Worm (Caenorhabditis elegans) whole organism, L1 larva: Measurements from ENCODE around the gene F35G12.7.
A peak's percentile ranks its signal among the peaks of the same experiment; 100 is the strongest.

ENCODE experiments used
- C34B4.2 ChIP-seq: sonication (generic microtip); optimal IDR thresholded peaks from 2 replicates; lab custom pipeline; 2017; ENCODE audit warnings: mild to moderate bottlenecking, missing genetic modification characterization, missing compliant biosample characterization
- F16B12.6 ChIP-seq: fragments of 150-350 bp; optimal IDR thresholded peaks from 2 replicates; lab custom pipeline; 2014; ENCODE audit warnings: missing biosample characterization, missing genetic modification characterization
- Y116A8C.19 ChIP-seq: sonication (generic microtip); optimal IDR thresholded peaks from 2 replicates; lab custom pipeline; 2016; ENCODE audit warnings: missing compliant biosample characterization, missing genetic modification characterization, borderline replicate concordance
- alr-1 ChIP-seq: fragments of 200-800 bp; sonication (Bioruptor generic); optimal IDR thresholded peaks from 2 replicates; lab custom pipeline; 2018; ENCODE audit warnings: borderline replicate concordance, mild to moderate bottlenecking, missing genetic modification characterization, missing compliant biosample characterization
- aly-2 ChIP-seq: fragments of 150-350 bp; optimal IDR thresholded peaks from 2 replicates; lab custom pipeline; 2014; ENCODE audit warnings: missing biosample characterization, missing genetic modification characterization
- ama-1 ChIP-seq: fragments of 150-350 bp; optimal IDR thresholded peaks from 2 replicates; lab custom pipeline; 2014
- ceh-63 ChIP-seq: fragments of 200-800 bp; sonication (Bioruptor generic); optimal IDR thresholded peaks from 2 replicates; lab custom pipeline; 2018; ENCODE audit warnings: mild to moderate bottlenecking, missing genetic modification characterization, missing compliant biosample characterization
- ceh-8 ChIP-seq: fragments of 200-800 bp; sonication (Bioruptor generic); optimal IDR thresholded peaks from 2 replicates; lab custom pipeline; 2018; ENCODE audit warnings: mild to moderate bottlenecking, missing genetic modification characterization, moderate library complexity, missing compliant biosample characterization
- ceh-88 ChIP-seq: fragments of 200-800 bp; sonication (Bioruptor generic); IDR thresholded peaks from 2 replicates; pipeline ENCODE4 v1.3.6; 2022; ENCODE audit warnings: missing genetic modification characterization, missing compliant biosample characterization
- ceh-90 ChIP-seq: sonication (generic microtip); optimal IDR thresholded peaks from 2 replicates; lab custom pipeline; 2016; ENCODE audit warnings: missing genetic modification characterization, missing compliant biosample characterization
- dpl-1 ChIP-seq, 3 experiments: fragments of 150-350 bp in 2 of 3; sonication (generic microtip) in 1 of 3; optimal IDR thresholded peaks; 2 replicates each; lab custom pipeline; 2014 to 2017; ENCODE audit warnings: missing biosample characterization in 3 of 3, missing genetic modification characterization in 3 of 3, missing genetic modification reagents in 3 of 3
- dsc-1 ChIP-seq: sonication (generic microtip); optimal IDR thresholded peaks from 2 replicates; lab custom pipeline; 2016; ENCODE audit warnings: mild to moderate bottlenecking, missing genetic modification characterization, missing compliant biosample characterization
- efl-1 ChIP-seq, 4 experiments: fragments of 150-350 bp; optimal IDR thresholded peaks in 3 of 4; peaks in 1 of 4; 1 replicate in 1 of 4; 2 replicates in 3 of 4; lab custom pipeline; 2014; ENCODE audit warnings: missing biosample characterization in 2 of 4, missing genetic modification characterization in 2 of 4, missing genetic modification reagents in 2 of 4
- elt-2 ChIP-seq: sonication (generic microtip); optimal IDR thresholded peaks from 2 replicates; lab custom pipeline; 2016; ENCODE audit warnings: missing genetic modification characterization, mild to moderate bottlenecking, inconsistent platforms, missing compliant biosample characterization, missing genetic modification reagents
- elt-3 ChIP-seq, 6 experiments: fragments of 150-350 bp in 1 of 6; sonication (generic microtip); optimal IDR thresholded peaks; 2 replicates each; lab custom pipeline; 2017 to 2018; ENCODE audit warnings: missing biosample characterization in 6 of 6, missing genetic modification characterization in 6 of 6, inconsistent platforms in 1 of 6
- fkh-10 ChIP-seq: sonication (generic microtip); optimal IDR thresholded peaks from 2 replicates; lab custom pipeline; 2017; ENCODE audit warnings: missing biosample characterization, missing genetic modification reagents, missing genetic modification characterization
- hpl-2 ChIP-seq: fragments of 150-350 bp; optimal IDR thresholded peaks from 2 replicates; lab custom pipeline; 2014; ENCODE audit warnings: missing biosample characterization, missing genetic modification reagents, missing genetic modification characterization
- irx-1 ChIP-seq: sonication (generic microtip); optimal IDR thresholded peaks from 2 replicates; lab custom pipeline; 2016; ENCODE audit warnings: missing genetic modification characterization, missing compliant biosample characterization
- isw-1 ChIP-seq: fragments of 200-800 bp; sonication (Bioruptor generic); IDR thresholded peaks from 2 replicates; pipeline ENCODE4 v1.3.6; 2022; ENCODE audit warnings: missing genetic modification characterization, missing compliant biosample characterization
- lin-13 ChIP-seq: fragments of 150-350 bp; optimal IDR thresholded peaks from 2 replicates; lab custom pipeline; 2014; ENCODE audit warnings: missing biosample characterization, missing genetic modification reagents, missing genetic modification characterization
- lin-14 ChIP-seq: fragments of 200-800 bp; sonication (Bioruptor generic); optimal IDR thresholded peaks from 2 replicates; lab custom pipeline; 2018; ENCODE audit warnings: mild to moderate bottlenecking, missing genetic modification characterization, moderate library complexity, missing compliant biosample characterization
- lin-35 ChIP-seq, 2 experiments: fragments of 150-350 bp; optimal IDR thresholded peaks; 2 replicates each; lab custom pipeline; 2014; ENCODE audit warnings: missing biosample characterization in 2 of 2, missing genetic modification characterization in 2 of 2, missing genetic modification reagents in 2 of 2
- lin-39 ChIP-seq: fragments of 150-350 bp; optimal IDR thresholded peaks from 2 replicates; lab custom pipeline; 2014; ENCODE audit warnings: missing biosample characterization, missing genetic modification reagents, missing genetic modification characterization
- mab-9 ChIP-seq: fragments of 200-800 bp; sonication (Bioruptor generic); IDR thresholded peaks from 2 replicates; pipeline ENCODE4 v1.3.6; 2022; ENCODE audit warnings: missing genetic modification reagents, missing genetic modification characterization, missing compliant biosample characterization
- mdl-1 ChIP-seq, 2 experiments: fragments of 150-350 bp; optimal IDR thresholded peaks; 2 replicates each; lab custom pipeline; 2014 to 2017; ENCODE audit warnings: missing biosample characterization in 2 of 2, missing genetic modification characterization in 2 of 2, inconsistent platforms in 1 of 2
- mef-2 ChIP-seq: fragments of 150-350 bp; optimal IDR thresholded peaks from 2 replicates; lab custom pipeline; 2014; ENCODE audit warnings: missing biosample characterization, missing genetic modification characterization
- mep-1 ChIP-seq: fragments of 150-350 bp; optimal IDR thresholded peaks from 2 replicates; lab custom pipeline; 2014; ENCODE audit warnings: missing biosample characterization, missing genetic modification characterization
- nhr-237 ChIP-seq: fragments of 150-350 bp; optimal IDR thresholded peaks from 2 replicates; lab custom pipeline; 2014; ENCODE audit warnings: missing biosample characterization, missing genetic modification characterization
- nhr-28 ChIP-seq: fragments of 150-350 bp; optimal IDR thresholded peaks from 2 replicates; lab custom pipeline; 2014; ENCODE audit warnings: missing biosample characterization, missing genetic modification characterization
- nhr-47 ChIP-seq: sonication (generic microtip); optimal IDR thresholded peaks from 2 replicates; lab custom pipeline; 2016; ENCODE audit warnings: mild to moderate bottlenecking, missing genetic modification characterization, moderate library complexity, missing compliant biosample characterization
- nhr-77 ChIP-seq: fragments of 150-350 bp; optimal IDR thresholded peaks from 2 replicates; lab custom pipeline; 2014; ENCODE audit warnings: missing biosample characterization, missing genetic modification characterization
- nhr-90 ChIP-seq: sonication (generic microtip); optimal IDR thresholded peaks from 2 replicates; lab custom pipeline; 2016; ENCODE audit warnings: mild to moderate bottlenecking, missing genetic modification characterization, missing compliant biosample characterization; ENCODE audit not compliant: poor library complexity
- pqm-1 ChIP-seq: sonication (generic microtip); optimal IDR thresholded peaks from 3 replicates; lab custom pipeline; 2017; ENCODE audit warnings: missing biosample characterization, missing genetic modification characterization
- skn-1 ChIP-seq: fragments of 150-350 bp; optimal IDR thresholded peaks from 2 replicates; lab custom pipeline; 2014; ENCODE audit warnings: missing biosample characterization, missing genetic modification characterization
- snu-23 ChIP-seq: sonication (generic microtip); optimal IDR thresholded peaks from 2 replicates; lab custom pipeline; 2016; ENCODE audit warnings: missing genetic modification characterization, missing compliant biosample characterization
- sptf-1 ChIP-seq: fragments of 150-350 bp; optimal IDR thresholded peaks from 2 replicates; lab custom pipeline; 2014; ENCODE audit warnings: missing biosample characterization, missing genetic modification characterization
- sup-37 ChIP-seq: fragments of 200-800 bp; sonication (Bioruptor generic); optimal IDR thresholded peaks from 2 replicates; lab custom pipeline; 2018; ENCODE audit warnings: mild to moderate bottlenecking, missing genetic modification characterization, missing compliant biosample characterization
- swsn-7 ChIP-seq: sonication (generic microtip); optimal IDR thresholded peaks from 2 replicates; lab custom pipeline; 2016; ENCODE audit warnings: missing genetic modification characterization, missing compliant biosample characterization
- tbx-2 ChIP-seq: sonication (generic microtip); optimal IDR thresholded peaks from 2 replicates; lab custom pipeline; 2016; ENCODE audit warnings: missing genetic modification characterization, missing compliant biosample characterization
- tlp-1 ChIP-seq: fragments of 150-350 bp; optimal IDR thresholded peaks from 2 replicates; lab custom pipeline; 2014; ENCODE audit warnings: missing biosample characterization, missing genetic modification characterization
- unc-30 ChIP-seq: sonication (generic microtip); optimal IDR thresholded peaks from 2 replicates; lab custom pipeline; 2017; ENCODE audit warnings: missing biosample characterization, missing genetic modification characterization
- unc-62 ChIP-seq: fragments of 150-350 bp; optimal IDR thresholded peaks from 2 replicates; lab custom pipeline; 2014; ENCODE audit warnings: missing biosample characterization, missing genetic modification reagents, missing genetic modification characterization
- unc-86 ChIP-seq: sonication (generic microtip); optimal IDR thresholded peaks from 2 replicates; lab custom pipeline; 2016; ENCODE audit warnings: missing genetic modification characterization, missing compliant biosample characterization
- unc-98 ChIP-seq: fragments of 200-800 bp; sonication (Bioruptor generic); IDR thresholded peaks from 2 replicates; pipeline ENCODE4 v1.3.6; 2022; ENCODE audit warnings: missing genetic modification characterization, missing compliant biosample characterization
- ztf-4 ChIP-seq: fragments of 150-350 bp; optimal IDR thresholded peaks from 2 replicates; lab custom pipeline; 2014; ENCODE audit warnings: missing biosample characterization, missing genetic modification characterization

The F35G12.7 gene

DNA sequence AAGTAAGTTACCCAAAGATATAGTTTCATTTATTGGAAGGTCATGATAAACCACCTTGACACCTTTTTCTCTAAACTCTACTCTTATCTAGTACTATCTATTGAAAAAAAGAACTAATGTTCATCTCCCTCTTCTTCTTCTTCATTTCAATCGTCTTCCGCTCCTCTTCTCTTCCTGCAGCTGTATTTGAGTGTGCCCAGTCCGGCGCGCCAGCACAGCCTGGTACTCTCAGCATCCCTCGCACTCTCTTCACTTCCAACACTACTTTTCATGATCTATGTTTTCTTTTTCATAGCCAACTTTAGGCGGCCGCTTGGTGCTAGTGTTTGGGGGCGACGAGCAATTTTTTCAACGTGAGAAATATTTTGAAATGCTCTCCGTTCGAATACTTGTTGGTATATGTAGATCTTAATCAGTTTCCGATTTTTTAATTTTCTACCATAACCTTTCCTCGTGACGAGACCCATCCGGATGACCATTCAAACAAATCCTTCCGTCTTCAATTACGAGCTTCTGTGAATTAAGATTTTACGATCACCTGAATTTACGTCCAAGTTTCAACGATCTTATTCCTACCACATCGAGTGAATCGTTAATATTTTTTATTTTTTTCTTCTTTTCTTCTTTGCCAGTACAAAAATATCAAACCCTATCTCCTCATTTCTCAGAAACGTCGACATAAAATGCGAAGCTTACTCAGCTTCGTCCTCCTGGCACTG, 24.9 kb downstream of the F35G12.7 start, which contains the start of gene pan-1 (continued):
- TF ChIP-seq mdl-1 (tag; optimal IDR thresholded peaks at IDR 0.05; lab: Kevin White, UChicago) (no peak), nhr-237 (no peak), elt-2 (tag; lab: Kevin White, UChicago) (no peak), pqm-1 (tag; lab: Kevin White, UChicago) (no peak), mef-2 (tag; lab: Kevin White, UChicago) (no peak), tlp-1 (tag; lab: Kevin White, UChicago) (no peak), Y116A8C.19 (tag; lab: Kevin White, UChicago) (no peak), sptf-1 (tag; lab: Kevin White, UChicago) (no peak), fkh-10 (no peak), elt-3 (tag; optimal IDR thresholded peaks at IDR 0.05; lab: Kevin White, UChicago) (no peak), aly-2 (tag; lab: Kevin White, UChicago) (no peak), mab-9 (GFP tag; lab: Robert Waterston, UW) (no peak)

- no peak for TF ChIP-seq ama-1 (lab: Kevin White, UChicago)
- TF ChIP-seq dsc-1, result no peak
- TF ChIP-seq pqm-1 (tag; lab: Kevin White, UChicago), result no peak
Measured at ce11 chrIII:4561286-4561685, 25.8 kb downstream of the F35G12.7 start.

DNA sequence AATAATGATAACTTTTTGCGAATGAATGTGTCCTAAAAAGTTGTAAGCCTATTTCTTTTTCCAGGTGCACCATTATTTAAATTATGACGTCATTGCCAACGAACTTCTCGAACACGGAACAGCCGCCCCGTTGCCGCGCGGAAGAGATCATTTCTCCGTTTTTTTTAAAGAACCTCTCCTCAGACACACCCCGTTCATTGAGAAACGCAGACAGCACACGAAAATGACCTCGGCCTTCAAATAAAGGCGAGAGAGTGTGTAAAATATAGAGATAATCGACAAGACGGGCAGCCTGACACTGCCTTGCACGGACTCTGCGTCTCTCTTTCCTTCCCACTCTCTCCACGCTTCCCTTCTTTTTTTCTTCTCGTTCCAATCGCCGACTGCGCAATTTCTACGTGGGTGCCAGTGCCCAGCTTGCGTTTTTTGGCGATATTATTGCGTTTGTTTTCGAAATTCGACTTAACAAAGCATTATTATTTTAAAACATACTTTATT, 26.7 kb downstream of the F35G12.7 start:
- peak; percentile 35 for TF ChIP-seq irx-1 (tag; lab: Kevin White, UChicago)
- peak; percentile 22 for TF ChIP-seq aly-2 (tag; lab: Kevin White, UChicago)
- peak; percentile 54 for TF ChIP-seq dsc-1
- no peak for TF ChIP-seq lin-39 (tag; lab: Kevin White, UChicago)
- TF ChIP-seq unc-30, result no peak
- peak; percentile 66 for TF ChIP-seq nhr-77 (tag; lab: Kevin White, UChicago)
- peak; percentile 75 for TF ChIP-seq ztf-4
- peak; percentile 43 for TF ChIP-seq isw-1 (GFP tag; lab: Robert Waterston, UW)
- TF ChIP-seq hpl-2, result no peak
- TF ChIP-seq Y116A8C.19 (tag; lab: Kevin White, UChicago), result no peak
- no peak for TF ChIP-seq F16B12.6 (tag; lab: Kevin White, UChicago)
- TF ChIP-seq nhr-237, result no peak
- TF ChIP-seq ceh-63 (GFP tag; lab: Kevin White, UChicago), result no peak
- no peak for TF ChIP-seq pqm-1 (tag; lab: Kevin White, UChicago)
- TF ChIP-seq tbx-2 (tag; lab: Kevin White, UChicago), result peak; percentile 74
- TF ChIP-seq lin-35 (GFP tag; optimal IDR thresholded peaks at IDR 0.05; lab: Kevin White, UChicago), result peak; percentile 52 to 53
- TF ChIP-seq ceh-88 (GFP tag; lab: Robert Waterston, UW), result no peak
- TF ChIP-seq dpl-1 (GFP tag; optimal IDR thresholded peaks at IDR 0.05; lab: Kevin White, UChicago), result peak in 2 of 3 experiments; percentile 34 to 47
- no peak for TF ChIP-seq sup-37 (GFP tag; lab: Kevin White, UChicago)
- TF ChIP-seq efl-1 (optimal IDR thresholded peaks at IDR 0.05; lab: Kevin White, UChicago), result peak; percentile 70 to 82
- TF ChIP-seq efl-1 (GFP tag; optimal IDR thresholded peaks at IDR 0.05 in 1 of 2; lab: Kevin White, UChicago), result peak; percentile 33 to 93
- TF ChIP-seq ceh-8 (GFP tag; lab: Kevin White, UChicago), result no peak
- peak in 1 of 2 experiments; percentile 55 for TF ChIP-seq mdl-1 (tag; optimal IDR thresholded peaks at IDR 0.05; lab: Kevin White, UChicago)
- TF ChIP-seq nhr-47, result peak; percentile 76
- TF ChIP-seq unc-98 (GFP tag; lab: Robert Waterston, UW), result no peak
- peak; percentile 45 for TF ChIP-seq lin-13 (GFP tag; lab: Kevin White, UChicago)
- TF ChIP-seq nhr-90 (tag; lab: Kevin White, UChicago), result peak; percentile 71
- TF ChIP-seq unc-62 (GFP tag; lab: Kevin White, UChicago), result no peak
- TF ChIP-seq lin-14 (GFP tag; lab: Kevin White, UChicago), result peak; percentile 98
- TF ChIP-seq ceh-90 (tag; lab: Kevin White, UChicago), result no peak
- no peak for TF ChIP-seq fkh-10
- peak; percentile 77 for TF ChIP-seq swsn-7 (tag; lab: Kevin White, UChicago)
- no peak for TF ChIP-seq nhr-28 (tag; lab: Kevin White, UChicago)
- no peak for TF ChIP-seq mef-2 (tag; lab: Kevin White, UChicago)
- TF ChIP-seq skn-1 (tag; lab: Kevin White, UChicago), result peak; percentile 50
- no peak for TF ChIP-seq C34B4.2 (tag; lab: Kevin White, UChicago)
- TF ChIP-seq snu-23, result peak; percentile 77
- TF ChIP-seq mep-1 (tag; lab: Kevin White, UChicago), result peak; percentile 81
- TF ChIP-seq ama-1 (lab: Kevin White, UChicago), result no peak
- peak; percentile 56 for TF ChIP-seq unc-86 (tag; lab: Kevin White, UChicago)
- no peak for TF ChIP-seq sptf-1 (tag; lab: Kevin White, UChicago)
- no peak for TF ChIP-seq alr-1 (tag; lab: Kevin White, UChicago)
